Worm (Caenorhabditis elegans) whole organism, L4 larva: ENCODE results near the gene ani-2.

Experiments used
- F37D6.2 ChIP-seq: sonication (generic microtip); optimal IDR thresholded peaks from 2 replicates; lab custom pipeline; 2016; ENCODE audit warnings: mild to moderate bottlenecking, missing genetic modification characterization, missing compliant biosample characterization
- F44E2.7 ChIP-seq: fragments of 200-800 bp; sonication (Bioruptor generic); IDR thresholded peaks from 2 replicates; pipeline ENCODE4 v2.1.2; 2022; ENCODE audit warnings: missing genetic modification characterization, missing compliant biosample characterization
- T26A8.4 ChIP-seq: fragments of 200-800 bp; sonication (Bioruptor generic); IDR thresholded peaks from 2 replicates; pipeline ENCODE4 v1.3.6; 2022; ENCODE audit warnings: missing genetic modification characterization, missing compliant biosample characterization
- Y105C5A.15 ChIP-seq: fragments of 200-800 bp; sonication (Bioruptor generic); IDR thresholded peaks from 2 replicates; pipeline ENCODE4 v1.3.6; 2022; ENCODE audit warnings: missing genetic modification characterization, missing compliant biosample characterization
- Y48G9A.11 ChIP-seq: fragments of 200-800 bp; sonication (Bioruptor generic); IDR thresholded peaks from 2 replicates; pipeline ENCODE4 v1.3.6; 2022; ENCODE audit warnings: missing genetic modification reagents, missing genetic modification characterization, missing compliant biosample characterization
- Y5F2A.4 ChIP-seq: fragments of 200-800 bp; sonication (Bioruptor generic); optimal IDR thresholded peaks from 2 replicates; lab custom pipeline; 2018; ENCODE audit warnings: mild to moderate bottlenecking, missing genetic modification characterization, missing compliant biosample characterization
- Y75B8A.6 ChIP-seq: fragments of 200-800 bp; sonication (Bioruptor generic); IDR thresholded peaks from 2 replicates; pipeline ENCODE4 v1.3.6; 2022; ENCODE audit warnings: missing genetic modification reagents, missing genetic modification characterization, missing compliant biosample characterization
- aha-1 ChIP-seq: fragments of 150-350 bp; peaks from one replicate; lab custom pipeline; 2014; ENCODE audit warnings: missing biosample characterization, missing genetic modification characterization
- aly-2 ChIP-seq: sonication (generic microtip); optimal IDR thresholded peaks from 2 replicates; lab custom pipeline; 2018; ENCODE audit warnings: missing biosample characterization, missing genetic modification characterization
- ama-1 ChIP-seq: fragments of 150-350 bp; optimal IDR thresholded peaks from 2 replicates; lab custom pipeline; 2014; ENCODE audit warnings: inconsistent platforms, mixed read lengths
- arid-1 ChIP-seq: fragments of 200-800 bp; sonication (Bioruptor generic); conservative IDR thresholded peaks from 2 replicates; pipeline ENCODE4 v1.3.6; 2022; ENCODE audit warnings: missing genetic modification reagents, missing genetic modification characterization, missing compliant biosample characterization
- ceh-28 ChIP-seq: fragments of 150-350 bp; optimal IDR thresholded peaks from 2 replicates; lab custom pipeline; 2014; ENCODE audit warnings: missing biosample characterization, missing genetic modification reagents, missing genetic modification characterization
- ceh-32 ChIP-seq: sonication (generic microtip); optimal IDR thresholded peaks from 2 replicates; lab custom pipeline; 2016; ENCODE audit warnings: mild to moderate bottlenecking, missing genetic modification characterization, missing compliant biosample characterization; ENCODE audit not compliant: poor library complexity
- ceh-44 ChIP-seq: fragments of 200-800 bp; sonication (Bioruptor generic); IDR thresholded peaks from 2 replicates; pipeline ENCODE4 v1.3.6; 2022; ENCODE audit warnings: missing genetic modification reagents, missing genetic modification characterization, missing compliant biosample characterization
- ceh-62 ChIP-seq: sonication (generic microtip); optimal IDR thresholded peaks from 2 replicates; lab custom pipeline; 2017; ENCODE audit warnings: missing biosample characterization, missing genetic modification characterization
- ces-1 ChIP-seq: fragments of 150-350 bp; sonication (generic microtip); optimal IDR thresholded peaks from 4 replicates; lab custom pipeline; 2014; ENCODE audit warnings: missing biosample characterization, missing genetic modification reagents, missing genetic modification characterization
- cey-2 ChIP-seq: sonication (generic microtip); optimal IDR thresholded peaks from 3 replicates; lab custom pipeline; 2017; ENCODE audit warnings: missing genetic modification characterization, mild to moderate bottlenecking, missing compliant biosample characterization, antibody characterized with exemption, borderline replicate concordance; ENCODE audit not compliant: insufficient read depth
- daf-16 ChIP-seq, 3 experiments: sonication (generic microtip); optimal IDR thresholded peaks; 2 replicates each; lab custom pipeline; 2016 to 2017; ENCODE audit warnings: missing genetic modification characterization in 3 of 3, missing genetic modification reagents in 3 of 3, mild to moderate bottlenecking in 2 of 3, missing compliant biosample characterization in 2 of 3, missing biosample characterization in 1 of 3, moderate library complexity in 1 of 3
- dmd-6 ChIP-seq: fragments of 200-800 bp; sonication (Bioruptor generic); IDR thresholded peaks from 2 replicates; pipeline ENCODE4 v1.3.6; 2022; ENCODE audit warnings: missing genetic modification reagents, missing genetic modification characterization, missing compliant biosample characterization
- dmd-8 ChIP-seq: fragments of 200-800 bp; sonication (Bioruptor generic); IDR thresholded peaks from 2 replicates; pipeline ENCODE4 v1.3.6; 2022; ENCODE audit warnings: missing genetic modification characterization, missing compliant biosample characterization
- duxl-1 ChIP-seq: sonication (generic microtip); optimal IDR thresholded peaks from 2 replicates; lab custom pipeline; 2016; ENCODE audit warnings: mild to moderate bottlenecking, missing genetic modification characterization, moderate library complexity, missing compliant biosample characterization; ENCODE audit not compliant: poor library complexity
- fkh-10 ChIP-seq: fragments of 150-350 bp; optimal IDR thresholded peaks from 2 replicates; lab custom pipeline; 2014; ENCODE audit warnings: missing biosample characterization, missing genetic modification reagents, missing genetic modification characterization
- fos-1 ChIP-seq: fragments of 150-350 bp; optimal IDR thresholded peaks from 2 replicates; lab custom pipeline; 2014; ENCODE audit warnings: missing biosample characterization, missing genetic modification characterization
- hif-1 ChIP-seq, 2 experiments: sonication (generic microtip); optimal IDR thresholded peaks; 2 replicates each; lab custom pipeline; 2016 to 2017; ENCODE audit warnings: missing compliant biosample characterization in 2 of 2, missing genetic modification characterization in 2 of 2, missing genetic modification reagents in 2 of 2, missing genotype in 2 of 2, mild to moderate bottlenecking in 1 of 2
- hlh-11 ChIP-seq: fragments of 200-800 bp; sonication (Bioruptor generic); optimal IDR thresholded peaks from 2 replicates; lab custom pipeline; 2018; ENCODE audit warnings: mild to moderate bottlenecking, missing genetic modification characterization, missing compliant biosample characterization
- hmg-1.1 ChIP-seq: fragments of 200-800 bp; sonication (Bioruptor generic); IDR thresholded peaks from 2 replicates; pipeline ENCODE4 v1.3.6; 2022; ENCODE audit warnings: missing genetic modification reagents, missing genetic modification characterization, missing compliant biosample characterization
- lin-13 ChIP-seq: fragments of 150-350 bp; optimal IDR thresholded peaks from 2 replicates; lab custom pipeline; 2014; ENCODE audit warnings: missing biosample characterization, missing genetic modification reagents, missing genetic modification characterization
- lin-15B ChIP-seq: fragments of 150-350 bp; sonication (generic microtip); optimal IDR thresholded peaks from 3 replicates; lab custom pipeline; 2014; ENCODE audit warnings: missing biosample characterization, missing genetic modification characterization
- mdl-1 ChIP-seq, 2 experiments: fragments of 150-350 bp in 1 of 2; sonication (generic microtip) in 1 of 2; optimal IDR thresholded peaks; 2 replicates each; lab custom pipeline; 2014 to 2017; ENCODE audit warnings: missing biosample characterization in 2 of 2, missing genetic modification characterization in 2 of 2
- mep-1 ChIP-seq: fragments of 150-350 bp; sonication (generic microtip); optimal IDR thresholded peaks from 3 replicates; lab custom pipeline; 2014; ENCODE audit warnings: missing biosample characterization, missing genetic modification characterization
- mxl-2 ChIP-seq: fragments of 200-800 bp; sonication (Bioruptor generic); conservative IDR thresholded peaks from 2 replicates; pipeline ENCODE4 v1.3.6; 2022; ENCODE audit warnings: missing genetic modification reagents, missing genetic modification characterization, missing compliant biosample characterization
- nhr-10 ChIP-seq: fragments of 150-350 bp; optimal IDR thresholded peaks from 2 replicates; lab custom pipeline; 2014; ENCODE audit warnings: missing biosample characterization, missing genetic modification characterization
- nhr-102 ChIP-seq: sonication (generic microtip); optimal IDR thresholded peaks from 2 replicates; lab custom pipeline; 2016; ENCODE audit warnings: mild to moderate bottlenecking, missing genetic modification characterization, moderate library complexity, missing compliant biosample characterization
- nhr-25 ChIP-seq: sonication (generic microtip); optimal IDR thresholded peaks from 2 replicates; lab custom pipeline; 2017; ENCODE audit warnings: missing genetic modification characterization, mild to moderate bottlenecking, missing compliant biosample characterization, antibody characterized with exemption, moderate library complexity, borderline replicate concordance; ENCODE audit not compliant: insufficient read depth
- nhr-76 ChIP-seq: fragments of 150-350 bp; optimal IDR thresholded peaks from 2 replicates; lab custom pipeline; 2014; ENCODE audit warnings: missing biosample characterization, missing genetic modification characterization
- pha-4 ChIP-seq, 2 experiments: fragments of 150-350 bp in 1 of 2; fragments of 200-800 bp in 1 of 2; sonication (Bioruptor generic) in 1 of 2; IDR thresholded peaks in 1 of 2; optimal IDR thresholded peaks in 1 of 2; 2 replicates each; pipeline versions ENCODE4 v1.3.6 to Lab custom; 2014 to 2022; ENCODE audit warnings: missing genetic modification characterization in 2 of 2, missing genetic modification reagents in 2 of 2, missing biosample characterization in 1 of 2, missing compliant biosample characterization in 1 of 2
- rbr-2 ChIP-seq: sonication (generic microtip); optimal IDR thresholded peaks from 2 replicates; lab custom pipeline; 2016; ENCODE audit warnings: missing genotype, missing genetic modification characterization, missing compliant biosample characterization
- saeg-2 ChIP-seq: fragments of 200-800 bp; sonication (Bioruptor generic); IDR thresholded peaks from 2 replicates; pipeline ENCODE4 v1.3.6; 2022; ENCODE audit warnings: missing genetic modification reagents, missing genetic modification characterization, missing compliant biosample characterization
- sdz-12 ChIP-seq: fragments of 200-800 bp; sonication (Bioruptor generic); optimal IDR thresholded peaks from 2 replicates; lab custom pipeline; 2018; ENCODE audit warnings: mild to moderate bottlenecking, missing genetic modification characterization, missing compliant biosample characterization
- spr-1 ChIP-seq: sonication (generic microtip); optimal IDR thresholded peaks from 2 replicates; lab custom pipeline; 2016; ENCODE audit warnings: mild to moderate bottlenecking, missing genetic modification characterization, missing compliant biosample characterization
- spr-3 ChIP-seq: fragments of 200-800 bp; sonication (Bioruptor generic); optimal IDR thresholded peaks from 2 replicates; lab custom pipeline; 2018; ENCODE audit warnings: mild to moderate bottlenecking, missing genetic modification characterization, missing compliant biosample characterization
- tag-97 ChIP-seq: fragments of 200-800 bp; sonication (Bioruptor generic); IDR thresholded peaks from 2 replicates; pipeline ENCODE4 v1.3.6; 2022; ENCODE audit warnings: missing genetic modification characterization, missing compliant biosample characterization
- tra-1 ChIP-seq: fragments of 200-800 bp; sonication (Bioruptor generic); IDR thresholded peaks from 2 replicates; pipeline ENCODE4 v1.3.6; 2022; ENCODE audit warnings: missing genetic modification reagents, missing genetic modification characterization, missing compliant biosample characterization
- unc-130 ChIP-seq: sonication (generic microtip); optimal IDR thresholded peaks from 2 replicates; lab custom pipeline; 2016; ENCODE audit warnings: missing genetic modification reagents, missing genetic modification characterization, missing compliant biosample characterization
- unc-62 ChIP-seq, 3 experiments: fragments of 150-350 bp in 1 of 3; sonication (generic microtip); optimal IDR thresholded peaks in 2 of 3; peaks in 1 of 3; 1 replicate in 1 of 3; 2 replicates in 2 of 3; lab custom pipeline; 2014 to 2017; ENCODE audit warnings: missing biosample characterization in 3 of 3, missing genetic modification characterization in 3 of 3, missing genetic modification reagents in 3 of 3, missing genotype in 1 of 3
- zag-1 ChIP-seq: fragments of 150-350 bp; optimal IDR thresholded peaks from 2 replicates; lab custom pipeline; 2014; ENCODE audit warnings: missing biosample characterization, missing genetic modification characterization
- zip-11 ChIP-seq: fragments of 200-800 bp; sonication (Bioruptor generic); IDR thresholded peaks from 2 replicates; pipeline ENCODE4 v1.3.6; 2022; ENCODE audit warnings: missing genetic modification characterization, missing compliant biosample characterization

ani-2 gene

ce11 chrII:6355396-6356346 is 9.5 kb downstream of the ani-2 start, which contains the start of gene C32D5.11 (continued):
- no peak for TF ChIP-seq spr-1 (tag; lab: Kevin White, UChicago)
- TF ChIP-seq ceh-28 (tag; lab: Kevin White, UChicago): peak; percentile 34
- TF ChIP-seq unc-62 (GFP tag; optimal IDR thresholded peaks at IDR 0.05 in 1 of 2; lab: Kevin White, UChicago): no peak
- TF ChIP-seq unc-62 (tag; optimal IDR thresholded peaks at IDR 0.05; lab: Kevin White, UChicago): no peak
- no peak for TF ChIP-seq ceh-44 (GFP tag; lab: Robert Waterston, UW)
- no peak for TF ChIP-seq nhr-102 (tag; lab: Kevin White, UChicago)
- peak; percentile 77 for TF ChIP-seq mep-1
- TF ChIP-seq ceh-62: no peak
- TF ChIP-seq F37D6.2 (tag; lab: Kevin White, UChicago): peak; percentile 0
- TF ChIP-seq fkh-10 (GFP tag; lab: Kevin White, UChicago): peak; percentile 29
- peak; percentile 66 for TF ChIP-seq lin-13
- TF ChIP-seq ces-1: no peak
- peak; percentile 66 for TF ChIP-seq duxl-1 (tag; lab: Kevin White, UChicago)
- no peak for TF ChIP-seq aly-2 (tag; lab: Kevin White, UChicago)
- TF ChIP-seq daf-16 (GFP tag; optimal IDR thresholded peaks at IDR 0.05; lab: Kevin White, UChicago): no peak
- TF ChIP-seq daf-16 (tag; optimal IDR thresholded peaks at IDR 0.05; lab: Kevin White, UChicago): no peak
- TF ChIP-seq tag-97 (GFP tag; lab: Robert Waterston, UW): no peak
- no peak for TF ChIP-seq Y5F2A.4 (GFP tag; lab: Kevin White, UChicago)
- TF ChIP-seq Y48G9A.11 (GFP tag; lab: Robert Waterston, UW): no peak
- TF ChIP-seq zag-1 (tag; lab: Kevin White, UChicago): no peak
- no peak for TF ChIP-seq ceh-32 (tag; lab: Kevin White, UChicago)
- TF ChIP-seq aha-1: peak; percentile 96
- peak; percentile 55 for TF ChIP-seq dmd-6
- no peak for TF ChIP-seq nhr-10 (tag; lab: Kevin White, UChicago)
- peak in 1 of 2 experiments; percentile 46 for TF ChIP-seq mdl-1 (tag; optimal IDR thresholded peaks at IDR 0.05; lab: Kevin White, UChicago)
- peak in 1 of 2 experiments; percentile 43 for TF ChIP-seq hif-1 (tag; optimal IDR thresholded peaks at IDR 0.05; lab: Kevin White, UChicago)
- TF ChIP-seq dmd-8 (GFP tag; lab: Robert Waterston, UW): no peak
- no peak for TF ChIP-seq F44E2.7 (GFP tag; lab: Robert Waterston, UW)
- TF ChIP-seq ama-1 (lab: Kevin White, UChicago): no peak
- TF ChIP-seq Y105C5A.15 (GFP tag; lab: Robert Waterston, UW): no peak
- TF ChIP-seq arid-1 (GFP tag; lab: Robert Waterston, UW): no peak; the same call in 1 of the 2 replicates
- TF ChIP-seq hmg-1.1 (GFP tag; lab: Robert Waterston, UW): peak; percentile 61; the same call in 1 of the 2 replicates
- TF ChIP-seq sdz-12: no peak
- TF ChIP-seq pha-4 (GFP tag; IDR thresholded peaks at IDR 0.05; lab: Robert Waterston, UW): no peak
- no peak for TF ChIP-seq pha-4 (tag; optimal IDR thresholded peaks at IDR 0.05; lab: Kevin White, UChicago)
- TF ChIP-seq hlh-11 (tag; lab: Kevin White, UChicago): peak; percentile 75
- TF ChIP-seq T26A8.4 (GFP tag; lab: Robert Waterston, UW): peak; percentile 55
- peak; percentile 14 for TF ChIP-seq nhr-25 (tag; lab: Kevin White, UChicago)
- TF ChIP-seq fos-1: no peak
- no peak for TF ChIP-seq zip-11 (GFP tag; lab: Robert Waterston, UW)
- TF ChIP-seq rbr-2 (tag; lab: Kevin White, UChicago): peak; percentile 69
- TF ChIP-seq saeg-2: no peak
- no peak for TF ChIP-seq cey-2
- TF ChIP-seq tra-1: no peak
- no peak for TF ChIP-seq Y75B8A.6
- no peak for TF ChIP-seq nhr-76 (tag; lab: Kevin White, UChicago)
- TF ChIP-seq unc-130: peak; percentile 40
- no peak for TF ChIP-seq spr-3 (GFP tag; lab: Kevin White, UChicago)
- no peak for TF ChIP-seq mxl-2 (GFP tag; lab: Robert Waterston, UW)
- no peak for TF ChIP-seq lin-15B (tag; lab: Kevin White, UChicago)
